Worm (Caenorhabditis elegans): Measurements from ENCODE around the gene kcmf-1.

Gene kcmf-1

DNA sequence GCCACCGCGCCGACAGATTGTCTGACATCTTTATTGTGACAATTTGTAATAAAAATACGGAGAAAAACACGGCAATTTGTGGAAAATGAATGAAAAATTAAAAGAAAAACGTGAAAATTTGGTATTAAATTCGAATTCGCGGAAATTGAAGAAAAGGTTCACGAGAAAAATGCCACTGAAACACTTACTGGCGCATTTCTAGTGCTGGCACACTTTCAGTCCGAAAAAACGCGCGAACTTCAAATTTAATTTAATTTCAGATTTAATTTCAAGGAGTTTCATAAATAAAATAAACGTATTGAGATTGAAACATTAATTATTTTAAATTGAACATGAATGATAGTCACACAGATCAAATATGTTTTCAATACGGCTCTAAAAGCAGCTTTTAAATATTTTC, 33.9 kb upstream of the kcmf-1 start, which contains the start of gene cyk-7 (continued):
- TF ChIP-seq F33H1.4 (GFP tag; IDR thresholded peaks at IDR 0.05) = peak; percentile 69
- no peak; the same call in 1 of the 2 replicates for TF ChIP-seq C17E4.6 (GFP tag; IDR thresholded peaks at IDR 0.05)
- TF ChIP-seq pbrm-1 (GFP tag; IDR thresholded peaks at IDR 0.05) = peak; percentile 25; the same call in 1 of the 2 replicates
- no peak for TF ChIP-seq nhr-120 (GFP tag; IDR thresholded peaks at IDR 0.05)
- peak; percentile 59; the same call in 1 of the 2 replicates for TF ChIP-seq ceh-91 (GFP tag; IDR thresholded peaks at IDR 0.05)
- TF ChIP-seq snpc-1.1 (tag; optimal IDR thresholded peaks at IDR 0.05; ENCODE audit: insufficient read depth) = peak; percentile 24
- no peak; the same call in none of the 2 replicates for TF ChIP-seq madf-6 (GFP tag; IDR thresholded peaks at IDR 0.05)
- no peak for TF ChIP-seq sdz-38 (tag; optimal IDR thresholded peaks at IDR 0.05)
- TF ChIP-seq mcd-1 (GFP tag; IDR thresholded peaks at IDR 0.05) = no peak
- TF ChIP-seq ceh-79 (tag; optimal IDR thresholded peaks at IDR 0.05) = no peak
- TF ChIP-seq attf-5 (GFP tag; optimal IDR thresholded peaks at IDR 0.05) = no peak
- TF ChIP-seq lin-40 (tag; optimal IDR thresholded peaks at IDR 0.05) = no peak
- no peak for TF ChIP-seq ztf-28 (GFP tag; IDR thresholded peaks at IDR 0.05)
- no peak for TF ChIP-seq atf-7 (tag; optimal IDR thresholded peaks at IDR 0.05)
- TF ChIP-seq ceh-100 (GFP tag; IDR thresholded peaks at IDR 0.05) = 0 out of 2 replicates have a peak, but pooled peaks have one; percentile 13
- TF ChIP-seq tlf-1 (GFP tag; optimal IDR thresholded peaks at IDR 0.05) = peak; percentile 26
- TF ChIP-seq snpc-1.3 (tag; optimal IDR thresholded peaks at IDR 0.05; ENCODE audit: insufficient read depth) = peak; percentile 85
- no peak for TF ChIP-seq F22D6.2 (tag; optimal IDR thresholded peaks at IDR 0.05)
- no peak for TF ChIP-seq C06A6.2 (GFP tag; conservative IDR thresholded peaks at IDR 0.05)
- TF ChIP-seq K12H6.12 (tag; optimal IDR thresholded peaks at IDR 0.05) = no peak
- peak; percentile 69 for TF ChIP-seq xnd-1 (tag; optimal IDR thresholded peaks at IDR 0.05)
- peak; percentile 77 for TF ChIP-seq dpl-1 (GFP tag; optimal IDR thresholded peaks at IDR 0.05)
- peak; percentile 97 for TF ChIP-seq ztf-18 (tag; optimal IDR thresholded peaks at IDR 0.05)
- TF ChIP-seq F49E8.2 (tag; optimal IDR thresholded peaks at IDR 0.05; ENCODE audit: insufficient read depth) = peak; percentile 13

DNA sequence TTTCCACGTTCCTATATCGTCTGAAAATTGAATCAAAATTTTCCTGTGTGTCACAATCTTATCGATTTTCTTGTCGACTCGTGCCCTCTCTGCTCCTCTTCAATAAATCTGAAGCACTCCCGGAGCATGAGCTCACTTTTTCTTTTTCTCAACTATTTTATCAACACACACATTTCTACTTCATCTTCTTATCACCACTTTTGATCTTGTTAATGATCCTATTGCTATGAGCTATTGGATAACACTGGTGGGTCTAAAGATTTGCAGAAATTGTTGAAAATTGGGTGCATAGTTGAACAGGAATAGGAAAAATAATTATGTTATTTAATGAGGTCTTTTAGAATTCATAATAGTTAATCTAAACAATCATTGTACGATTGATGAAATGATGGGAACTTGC, 24.0 kb upstream of the kcmf-1 start:
- TF ChIP-seq gei-17 (GFP tag; optimal IDR thresholded peaks at IDR 0.05) (no peak), B0035.1 (tag; optimal IDR thresholded peaks at IDR 0.05) (no peak), nhr-27 (tag; optimal IDR thresholded peaks at IDR 0.05) (no peak), tbx-9 (tag; optimal IDR thresholded peaks at IDR 0.05; ENCODE audit: borderline replicate concordance) (no peak), T07F8.4 (tag; optimal IDR thresholded peaks at IDR 0.05) (no peak), madf-3 (GFP tag; IDR thresholded peaks at IDR 0.05) (no peak), nhr-120 (GFP tag; IDR thresholded peaks at IDR 0.05) (no peak), ekl-4 (GFP tag; IDR thresholded peaks at IDR 0.05) (no peak), mes-4 (tag; optimal IDR thresholded peaks at IDR 0.05) (no peak)

DNA sequence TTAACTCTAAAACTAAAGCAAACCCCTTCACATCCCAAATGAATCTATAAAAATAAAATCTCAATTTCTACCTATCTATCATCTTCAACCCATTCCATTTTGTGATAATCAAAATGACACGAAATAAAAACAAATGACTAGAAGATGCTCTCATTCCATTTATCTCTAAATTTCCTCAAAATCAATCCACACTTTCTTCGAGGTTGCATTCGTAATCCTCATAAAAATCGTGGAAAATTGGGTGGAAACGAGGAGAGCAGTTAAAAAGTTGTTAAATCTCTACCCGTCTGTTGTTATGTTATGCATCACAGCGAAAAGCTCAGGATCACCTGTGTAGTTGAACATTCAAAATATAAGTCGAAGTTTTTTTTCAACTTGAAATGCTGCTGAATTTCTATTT, 22.3 kb upstream of the kcmf-1 start:
- TF ChIP-seq hlh-26 (GFP tag; conservative IDR thresholded peaks at IDR 0.05) (no peak), F57C9.4 (tag; optimal IDR thresholded peaks at IDR 0.05) (no peak), bed-2 (GFP tag; IDR thresholded peaks at IDR 0.05) (no peak), sea-2 (GFP tag; IDR thresholded peaks at IDR 0.05) (no peak), F39B2.1 (GFP tag; IDR thresholded peaks at IDR 0.05) (no peak), snpc-1.1 (tag; optimal IDR thresholded peaks at IDR 0.05; ENCODE audit: insufficient read depth) (no peak), ztf-6 (GFP tag; IDR thresholded peaks at IDR 0.05) (no peak), B0019.2 (GFP tag; conservative IDR thresholded peaks at IDR 0.05) (no peak), athp-1 (tag; optimal IDR thresholded peaks at IDR 0.05) (no peak)
